Worm (Caenorhabditis elegans) whole organism, L1 larva: ENCODE data around the gene rev-1.

ENCODE experiments used
- C34B4.2 ChIP-seq: sonication (generic microtip); optimal IDR thresholded peaks from 2 replicates; lab custom pipeline; 2017; ENCODE audit warnings: mild to moderate bottlenecking, missing genetic modification characterization, missing compliant biosample characterization
- F16B12.6 ChIP-seq: fragments of 150-350 bp; optimal IDR thresholded peaks from 2 replicates; lab custom pipeline; 2014; ENCODE audit warnings: missing biosample characterization, missing genetic modification characterization
- Y116A8C.19 ChIP-seq: sonication (generic microtip); optimal IDR thresholded peaks from 2 replicates; lab custom pipeline; 2016; ENCODE audit warnings: missing compliant biosample characterization, missing genetic modification characterization, borderline replicate concordance
- aha-1 ChIP-seq: fragments of 150-350 bp; optimal IDR thresholded peaks from 2 replicates; lab custom pipeline; 2014; ENCODE audit warnings: missing biosample characterization, missing genetic modification characterization
- alr-1 ChIP-seq: fragments of 200-800 bp; sonication (Bioruptor generic); optimal IDR thresholded peaks from 2 replicates; lab custom pipeline; 2018; ENCODE audit warnings: borderline replicate concordance, mild to moderate bottlenecking, missing genetic modification characterization, missing compliant biosample characterization
- aly-2 ChIP-seq: fragments of 150-350 bp; optimal IDR thresholded peaks from 2 replicates; lab custom pipeline; 2014; ENCODE audit warnings: missing biosample characterization, missing genetic modification characterization
- ama-1 ChIP-seq: fragments of 150-350 bp; optimal IDR thresholded peaks from 2 replicates; lab custom pipeline; 2014
- blmp-1 ChIP-seq: fragments of 150-350 bp; optimal IDR thresholded peaks from 2 replicates; lab custom pipeline; 2014; ENCODE audit warnings: missing biosample characterization, missing genetic modification characterization
- ceh-63 ChIP-seq: fragments of 200-800 bp; sonication (Bioruptor generic); optimal IDR thresholded peaks from 2 replicates; lab custom pipeline; 2018; ENCODE audit warnings: mild to moderate bottlenecking, missing genetic modification characterization, missing compliant biosample characterization
- ces-1 ChIP-seq: fragments of 150-350 bp; optimal IDR thresholded peaks from 2 replicates; lab custom pipeline; 2014; ENCODE audit warnings: missing biosample characterization, missing genetic modification reagents, missing genetic modification characterization
- efl-1 ChIP-seq, 4 experiments: fragments of 150-350 bp; optimal IDR thresholded peaks in 3 of 4; peaks in 1 of 4; 1 replicate in 1 of 4; 2 replicates in 3 of 4; lab custom pipeline; 2014; ENCODE audit warnings: missing biosample characterization in 2 of 4, missing genetic modification characterization in 2 of 4, missing genetic modification reagents in 2 of 4
- efl-3 ChIP-seq: fragments of 200-800 bp; sonication (Bioruptor generic); optimal IDR thresholded peaks from 2 replicates; lab custom pipeline; 2018; ENCODE audit warnings: mild to moderate bottlenecking, missing genetic modification characterization, missing compliant biosample characterization
- egl-27 ChIP-seq, 2 experiments: fragments of 150-350 bp in 1 of 2; sonication (generic microtip); optimal IDR thresholded peaks; 3 replicates each; lab custom pipeline; 2017 to 2018; ENCODE audit warnings: missing biosample characterization in 2 of 2, missing genetic modification characterization in 2 of 2, missing genetic modification reagents in 2 of 2
- ets-5 ChIP-seq: fragments of 200-800 bp; sonication (Bioruptor generic); IDR thresholded peaks from 2 replicates; pipeline ENCODE4 v1.3.6; 2022; ENCODE audit warnings: missing genetic modification characterization, missing compliant biosample characterization
- fkh-10 ChIP-seq: sonication (generic microtip); optimal IDR thresholded peaks from 2 replicates; lab custom pipeline; 2017; ENCODE audit warnings: missing biosample characterization, missing genetic modification reagents, missing genetic modification characterization
- fkh-8 ChIP-seq: sonication (generic microtip); optimal IDR thresholded peaks from 2 replicates; lab custom pipeline; 2016; ENCODE audit warnings: mild to moderate bottlenecking, missing genetic modification characterization, missing compliant biosample characterization
- fos-1 ChIP-seq: fragments of 150-350 bp; optimal IDR thresholded peaks from 2 replicates; lab custom pipeline; 2014; ENCODE audit warnings: missing biosample characterization, missing genetic modification characterization
- hlh-17 ChIP-seq: fragments of 200-800 bp; sonication (Bioruptor generic); optimal IDR thresholded peaks from 2 replicates; lab custom pipeline; 2018; ENCODE audit warnings: missing genetic modification characterization, mild to moderate bottlenecking, missing compliant biosample characterization, moderate library complexity, borderline replicate concordance
- hpl-2 ChIP-seq: fragments of 150-350 bp; optimal IDR thresholded peaks from 2 replicates; lab custom pipeline; 2014; ENCODE audit warnings: missing biosample characterization, missing genetic modification reagents, missing genetic modification characterization
- isw-1 ChIP-seq: fragments of 200-800 bp; sonication (Bioruptor generic); IDR thresholded peaks from 2 replicates; pipeline ENCODE4 v1.3.6; 2022; ENCODE audit warnings: missing genetic modification characterization, missing compliant biosample characterization
- lin-13 ChIP-seq: fragments of 150-350 bp; optimal IDR thresholded peaks from 2 replicates; lab custom pipeline; 2014; ENCODE audit warnings: missing biosample characterization, missing genetic modification reagents, missing genetic modification characterization
- lin-35 ChIP-seq, 2 experiments: fragments of 150-350 bp; optimal IDR thresholded peaks; 2 replicates each; lab custom pipeline; 2014; ENCODE audit warnings: missing biosample characterization in 2 of 2, missing genetic modification characterization in 2 of 2, missing genetic modification reagents in 2 of 2
- lin-39 ChIP-seq: fragments of 150-350 bp; optimal IDR thresholded peaks from 2 replicates; lab custom pipeline; 2014; ENCODE audit warnings: missing biosample characterization, missing genetic modification reagents, missing genetic modification characterization
- mab-9 ChIP-seq: fragments of 200-800 bp; sonication (Bioruptor generic); IDR thresholded peaks from 2 replicates; pipeline ENCODE4 v1.3.6; 2022; ENCODE audit warnings: missing genetic modification reagents, missing genetic modification characterization, missing compliant biosample characterization
- mdl-1 ChIP-seq, 2 experiments: fragments of 150-350 bp; optimal IDR thresholded peaks; 2 replicates each; lab custom pipeline; 2014 to 2017; ENCODE audit warnings: missing biosample characterization in 2 of 2, missing genetic modification characterization in 2 of 2, inconsistent platforms in 1 of 2
- mef-2 ChIP-seq: fragments of 150-350 bp; optimal IDR thresholded peaks from 2 replicates; lab custom pipeline; 2014; ENCODE audit warnings: missing biosample characterization, missing genetic modification characterization
- mep-1 ChIP-seq: fragments of 150-350 bp; optimal IDR thresholded peaks from 2 replicates; lab custom pipeline; 2014; ENCODE audit warnings: missing biosample characterization, missing genetic modification characterization
- nhr-12 ChIP-seq: sonication (generic microtip); optimal IDR thresholded peaks from 2 replicates; lab custom pipeline; 2017; ENCODE audit warnings: missing biosample characterization, missing genetic modification characterization
- nhr-19 ChIP-seq: fragments of 200-800 bp; sonication (Bioruptor generic); conservative IDR thresholded peaks from 2 replicates; pipeline ENCODE4 v1.3.6; 2022; ENCODE audit warnings: missing genetic modification characterization, missing compliant biosample characterization
- nhr-237 ChIP-seq: fragments of 150-350 bp; optimal IDR thresholded peaks from 2 replicates; lab custom pipeline; 2014; ENCODE audit warnings: missing biosample characterization, missing genetic modification characterization
- nhr-28 ChIP-seq: fragments of 150-350 bp; optimal IDR thresholded peaks from 2 replicates; lab custom pipeline; 2014; ENCODE audit warnings: missing biosample characterization, missing genetic modification characterization
- nhr-71 ChIP-seq: sonication (generic microtip); optimal IDR thresholded peaks from 2 replicates; lab custom pipeline; 2016; ENCODE audit warnings: mild to moderate bottlenecking, missing genetic modification characterization, moderate library complexity, missing compliant biosample characterization
- nhr-76 ChIP-seq: sonication (generic microtip); optimal IDR thresholded peaks from 2 replicates; lab custom pipeline; 2017; ENCODE audit warnings: missing biosample characterization, missing genetic modification characterization
- nhr-84 ChIP-seq: sonication (generic microtip); optimal IDR thresholded peaks from 2 replicates; lab custom pipeline; 2017; ENCODE audit warnings: missing biosample characterization, missing genetic modification characterization
- nhr-85 ChIP-seq: sonication (generic microtip); peaks from one replicate; lab custom pipeline; 2016; ENCODE audit warnings: missing genetic modification characterization, inconsistent platforms, missing compliant biosample characterization
- nhr-90 ChIP-seq: sonication (generic microtip); optimal IDR thresholded peaks from 2 replicates; lab custom pipeline; 2016; ENCODE audit warnings: mild to moderate bottlenecking, missing genetic modification characterization, missing compliant biosample characterization; ENCODE audit not compliant: poor library complexity
- pax-3 ChIP-seq: fragments of 200-800 bp; sonication (Bioruptor generic); optimal IDR thresholded peaks from 2 replicates; lab custom pipeline; 2018; ENCODE audit warnings: mild to moderate bottlenecking, missing genetic modification characterization, moderate library complexity, missing compliant biosample characterization
- pqm-1 ChIP-seq: sonication (generic microtip); optimal IDR thresholded peaks from 3 replicates; lab custom pipeline; 2017; ENCODE audit warnings: missing biosample characterization, missing genetic modification characterization
- snu-23 ChIP-seq: sonication (generic microtip); optimal IDR thresholded peaks from 2 replicates; lab custom pipeline; 2016; ENCODE audit warnings: missing genetic modification characterization, missing compliant biosample characterization
- swsn-7 ChIP-seq: sonication (generic microtip); optimal IDR thresholded peaks from 2 replicates; lab custom pipeline; 2016; ENCODE audit warnings: missing genetic modification characterization, missing compliant biosample characterization
- tbx-2 ChIP-seq: sonication (generic microtip); optimal IDR thresholded peaks from 2 replicates; lab custom pipeline; 2016; ENCODE audit warnings: missing genetic modification characterization, missing compliant biosample characterization
- unc-130 ChIP-seq: fragments of 150-350 bp; optimal IDR thresholded peaks from 2 replicates; lab custom pipeline; 2017; ENCODE audit warnings: missing biosample characterization, missing genetic modification characterization, inconsistent platforms
- unc-98 ChIP-seq: fragments of 200-800 bp; sonication (Bioruptor generic); IDR thresholded peaks from 2 replicates; pipeline ENCODE4 v1.3.6; 2022; ENCODE audit warnings: missing genetic modification characterization, missing compliant biosample characterization
- zip-4 ChIP-seq: fragments of 200-800 bp; sonication (Bioruptor generic); optimal IDR thresholded peaks from 2 replicates; lab custom pipeline; 2018; ENCODE audit warnings: mild to moderate bottlenecking, missing genetic modification characterization, moderate library complexity, missing compliant biosample characterization
- ztf-11 ChIP-seq, 2 experiments: sonication (generic microtip); optimal IDR thresholded peaks; 2 replicates each; lab custom pipeline; 2016 to 2017; ENCODE audit warnings: missing genetic modification characterization in 2 of 2, missing biosample characterization in 1 of 2, missing compliant biosample characterization in 1 of 2
- ztf-4 ChIP-seq: fragments of 150-350 bp; optimal IDR thresholded peaks from 2 replicates; lab custom pipeline; 2014; ENCODE audit warnings: missing biosample characterization, missing genetic modification characterization

rev-1 gene

ce11 chrII:7864892-7865291 lies 35.5 kb upstream of the rev-1 start:
- TF ChIP-seq efl-1 (optimal IDR thresholded peaks at IDR 0.05; lab: Kevin White, UChicago) (no peak), efl-1 (GFP tag; optimal IDR thresholded peaks at IDR 0.05 in 1 of 2; lab: Kevin White, UChicago) (peak in 1 of 2 experiments; percentile 62), nhr-84 (tag; lab: Kevin White, UChicago) (no peak)

DNA sequence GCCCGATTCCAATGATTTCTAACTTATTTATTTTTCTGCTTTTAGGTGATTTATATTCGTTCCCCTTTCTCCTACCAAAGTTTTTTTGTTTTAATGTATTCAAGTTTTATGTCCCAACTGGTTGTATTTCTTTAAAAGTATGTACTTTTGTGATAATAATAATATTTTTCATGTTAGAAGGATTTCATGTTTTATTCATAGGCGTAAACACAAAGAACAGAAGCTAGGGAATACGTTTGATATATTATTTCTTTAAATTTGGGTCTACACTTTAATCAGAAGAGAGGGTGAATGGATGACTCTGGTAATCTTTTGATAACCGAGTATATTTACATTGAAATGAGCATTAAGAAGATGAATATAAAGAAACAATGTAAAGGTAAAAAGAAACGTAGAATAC lies 34.3 kb upstream of the rev-1 start:
- no peak for TF ChIP-seq mab-9 (GFP tag; lab: Robert Waterston, UW)
- TF ChIP-seq fkh-10 (GFP tag; lab: Kevin White, UChicago): no peak
- no peak for TF ChIP-seq ceh-63 (GFP tag; lab: Kevin White, UChicago)
- TF ChIP-seq hlh-17: no peak

- TF ChIP-seq nhr-84 (tag; lab: Kevin White, UChicago): no peak
- no peak for TF ChIP-seq nhr-71
- TF ChIP-seq mef-2: no peak
- TF ChIP-seq tbx-2: no peak
- TF ChIP-seq ztf-4 (tag; lab: Kevin White, UChicago): no peak
- no peak for TF ChIP-seq nhr-19 (GFP tag; lab: Robert Waterston, UW)
- no peak for TF ChIP-seq blmp-1 (tag; lab: Kevin White, UChicago)
- TF ChIP-seq ceh-63 (GFP tag; lab: Kevin White, UChicago): no peak
Measured at ce11 chrII:7870062-7870461, 30.4 kb upstream of the rev-1 start, which contains the start of gene ztf-17. TSS of gene ztf-17 (minus strand) at chrII:7870162.

ce11 chrII:7870632-7871031 lies 29.8 kb upstream of the rev-1 start:
- TF ChIP-seq nhr-85 (peak; percentile 14), hpl-2 (no peak), zip-4 (GFP tag; lab: Kevin White, UChicago) (no peak), mdl-1 (tag; optimal IDR thresholded peaks at IDR 0.05; lab: Kevin White, UChicago) (peak in 1 of 2 experiments; percentile 15), ztf-11 (tag; optimal IDR thresholded peaks at IDR 0.05; lab: Kevin White, UChicago) (no peak), mab-9 (GFP tag; lab: Robert Waterston, UW) (no peak), egl-27 (tag; optimal IDR thresholded peaks at IDR 0.05; lab: Kevin White, UChicago) (no peak), ceh-63 (GFP tag; lab: Kevin White, UChicago) (no peak), efl-1 (optimal IDR thresholded peaks at IDR 0.05; lab: Kevin White, UChicago) (peak; percentile 61 to 72), efl-1 (GFP tag; optimal IDR thresholded peaks at IDR 0.05 in 1 of 2; lab: Kevin White, UChicago) (peak; percentile 61 to 94), ama-1 (lab: Kevin White, UChicago) (no peak), ets-5 (GFP tag; lab: Robert Waterston, UW) (no peak), lin-35 (GFP tag; optimal IDR thresholded peaks at IDR 0.05; lab: Kevin White, UChicago) (peak; percentile 65 to 81), aly-2 (tag; lab: Kevin White, UChicago) (no peak), pax-3 (tag; lab: Kevin White, UChicago) (no peak), lin-39 (tag; lab: Kevin White, UChicago) (no peak), ztf-4 (tag; lab: Kevin White, UChicago) (no peak), isw-1 (peak; percentile 8), swsn-7 (tag; lab: Kevin White, UChicago) (no peak), unc-130 (tag; lab: Kevin White, UChicago) (peak; percentile 54), unc-98 (GFP tag; lab: Robert Waterston, UW) (no peak), nhr-84 (tag; lab: Kevin White, UChicago) (no peak), ces-1 (no peak), fkh-8 (peak; percentile 35), C34B4.2 (tag; lab: Kevin White, UChicago) (no peak), snu-23 (GFP tag; lab: Kevin White, UChicago) (peak; percentile 70), nhr-19 (GFP tag; lab: Robert Waterston, UW) (peak; percentile 18; the same call in 1 of the 2 replicates), lin-13 (GFP tag; lab: Kevin White, UChicago) (peak; percentile 17), fkh-10 (GFP tag; lab: Kevin White, UChicago) (no peak), F16B12.6 (tag; lab: Kevin White, UChicago) (peak; percentile 91), mep-1 (tag; lab: Kevin White, UChicago) (peak; percentile 47), nhr-76 (tag; lab: Kevin White, UChicago) (no peak), nhr-12 (tag; lab: Kevin White, UChicago) (no peak), Y116A8C.19 (tag; lab: Kevin White, UChicago) (no peak), efl-3 (no peak), aha-1 (tag; lab: Kevin White, UChicago) (no peak), nhr-28 (tag; lab: Kevin White, UChicago) (no peak), pqm-1 (tag; lab: Kevin White, UChicago) (no peak), nhr-90 (no peak), fos-1 (tag; lab: Kevin White, UChicago) (no peak), nhr-237 (tag; lab: Kevin White, UChicago) (no peak), alr-1 (tag; lab: Kevin White, UChicago) (no peak)
